Worm (Caenorhabditis elegans) whole organism, late embryonic: ENCODE measurements around the gene cup-14.

Experiments
- T23F11.4 ChIP-seq: fragments of 200-800 bp; sonication (Bioruptor generic); optimal IDR thresholded peaks from 2 replicates; lab custom pipeline; 2018; ENCODE audit warnings: mild to moderate bottlenecking, missing genetic modification characterization, missing compliant biosample characterization
- ama-1 ChIP-seq: fragments of 150-350 bp; optimal IDR thresholded peaks from 2 replicates; lab custom pipeline; 2014
- ceh-45 ChIP-seq: fragments of 200-800 bp; sonication (Bioruptor generic); IDR thresholded peaks from 2 replicates; pipeline ENCODE4 v1.3.6; 2022; ENCODE audit warnings: missing genetic modification reagents, missing genetic modification characterization, missing compliant biosample characterization
- ceh-6 ChIP-seq: fragments of 200-800 bp; sonication (Bioruptor generic); optimal IDR thresholded peaks from 2 replicates; lab custom pipeline; 2018; ENCODE audit warnings: mild to moderate bottlenecking, missing genetic modification characterization, missing compliant biosample characterization
- fax-1 ChIP-seq: sonication (generic microtip); optimal IDR thresholded peaks from 2 replicates; lab custom pipeline; 2016; ENCODE audit warnings: missing genotype, missing genetic modification characterization, missing compliant biosample characterization
- hlh-13 ChIP-seq: fragments of 200-800 bp; sonication (Bioruptor generic); optimal IDR thresholded peaks from 2 replicates; lab custom pipeline; 2018; ENCODE audit warnings: mild to moderate bottlenecking, missing genetic modification characterization, missing compliant biosample characterization
- lin-11 ChIP-seq: fragments of 200-800 bp; sonication (Bioruptor generic); optimal IDR thresholded peaks from 2 replicates; lab custom pipeline; 2018; ENCODE audit warnings: mild to moderate bottlenecking, missing genetic modification characterization, missing compliant biosample characterization
- pha-4 ChIP-seq: fragments of 150-350 bp; optimal IDR thresholded peaks from 2 replicates; lab custom pipeline; 2018; ENCODE audit warnings: missing biosample characterization, missing genetic modification reagents, missing genetic modification characterization
- pqm-1 ChIP-seq: sonication (generic microtip); optimal IDR thresholded peaks from 2 replicates; lab custom pipeline; 2016; ENCODE audit warnings: missing genetic modification characterization, missing compliant biosample characterization
- sdc-2 ChIP-seq: sonication (generic microtip); optimal IDR thresholded peaks from 2 replicates; lab custom pipeline; 2016; ENCODE audit warnings: missing genotype, missing genetic modification characterization, missing compliant biosample characterization
- tbx-2 ChIP-seq: sonication (generic microtip); optimal IDR thresholded peaks from 2 replicates; lab custom pipeline; 2016; ENCODE audit warnings: missing genetic modification characterization, missing compliant biosample characterization

- no peak for TF ChIP-seq ama-1 (lab: Kevin White, UChicago)
- no peak for TF ChIP-seq lin-11 (tag; lab: Kevin White, UChicago)
- TF ChIP-seq ceh-6 (GFP tag; lab: Kevin White, UChicago) = no peak
- TF ChIP-seq pha-4 (tag; lab: Kevin White, UChicago) = no peak
- TF ChIP-seq tbx-2 = no peak
- no peak for TF ChIP-seq fax-1 (tag; lab: Kevin White, UChicago)
- TF ChIP-seq T23F11.4 (GFP tag; lab: Kevin White, UChicago) = no peak
- no peak for TF ChIP-seq sdc-2 (tag; lab: Kevin White, UChicago)
- no peak for TF ChIP-seq hlh-13
- TF ChIP-seq pqm-1 (tag; lab: Kevin White, UChicago) = no peak
- no peak for TF ChIP-seq ceh-45 (GFP tag; lab: Robert Waterston, UW)
Observed at ce11 chrII:13812335-13812734, 59.7 kb downstream of the cup-14 start.
